Worm (Caenorhabditis elegans): Measurements from ENCODE around the gene haao-1.

haao-1 gene

ce11 chrV:9521697-9522096, 17.0 kb downstream of the haao-1 start:
- no peak for TF ChIP-seq pes-1 (GFP tag; IDR thresholded peaks at IDR 0.05)
- no peak for TF ChIP-seq aly-1 (tag; optimal IDR thresholded peaks at IDR 0.05)
- TF ChIP-seq tbx-37 (GFP tag; conservative IDR thresholded peaks at IDR 0.05) = no peak
- TF ChIP-seq tbx-11 (GFP tag; IDR thresholded peaks at IDR 0.05) = no peak

DNA sequence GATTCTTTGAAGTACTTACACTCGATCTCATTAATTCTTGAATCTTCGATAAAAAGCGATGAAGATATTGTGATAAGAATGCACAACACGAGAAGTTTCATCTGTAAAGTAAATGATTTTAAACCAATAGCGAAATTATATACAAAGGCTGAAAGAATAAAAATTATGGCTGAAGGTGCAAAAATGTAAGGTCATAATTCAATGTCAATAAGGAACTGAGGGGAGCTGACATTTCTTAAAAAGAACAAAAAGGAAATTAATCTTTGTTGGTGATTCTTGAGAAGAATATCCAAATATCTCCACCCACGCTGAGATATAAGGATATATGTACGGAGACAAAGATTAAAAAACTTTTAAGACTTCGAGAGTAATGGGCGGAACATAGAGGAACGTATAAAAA, 19.4 kb downstream of the haao-1 start, which contains the start of gene C50F4.9:
TSS of gene C50F4.9 (minus strand) at position 101 of the 400 bp plus-strand sequence.
- TF ChIP-seq hmg-4 (GFP tag; optimal IDR thresholded peaks at IDR 0.05) = no peak
- TF ChIP-seq tra-4 (tag; optimal IDR thresholded peaks at IDR 0.05) = no peak
- TF ChIP-seq pes-1 (GFP tag; IDR thresholded peaks at IDR 0.05) = no peak
- TF ChIP-seq ceh-36 (tag; optimal IDR thresholded peaks at IDR 0.05) = no peak
- no peak for TF ChIP-seq tbx-11 (GFP tag; IDR thresholded peaks at IDR 0.05)

DNA sequence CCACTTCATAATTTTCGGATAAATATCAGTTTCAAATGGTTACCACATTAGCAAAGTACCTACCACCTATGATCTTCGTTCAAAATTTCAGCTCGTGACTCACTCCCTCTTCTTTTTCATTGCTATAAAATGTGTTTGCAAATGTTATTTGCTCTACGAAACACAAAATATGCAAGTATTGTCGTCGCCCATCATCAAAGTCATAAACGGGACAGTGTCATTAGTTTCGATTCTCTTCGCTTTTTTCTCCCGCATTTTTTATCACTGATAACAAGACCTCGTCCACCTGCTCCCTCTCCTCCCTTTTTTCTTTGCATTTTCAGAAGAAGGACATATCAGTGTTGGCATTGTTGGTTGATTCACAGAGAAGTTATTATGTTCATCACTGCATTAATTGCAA, 21.8 kb downstream of the haao-1 start, which contains the start of gene C50F4.1:
TSS of gene C50F4.1 (plus strand) at position 324 of the 400 bp plus-strand sequence.
- TF ChIP-seq tbx-11 (GFP tag; IDR thresholded peaks at IDR 0.05) = no peak
- no peak for TF ChIP-seq hnd-1 (tag; optimal IDR thresholded peaks at IDR 0.05)
- TF ChIP-seq ama-1 (optimal IDR thresholded peaks at IDR 0.05) = no peak
- no peak for TF ChIP-seq F13C5.2 (tag; optimal IDR thresholded peaks at IDR 0.05)

DNA sequence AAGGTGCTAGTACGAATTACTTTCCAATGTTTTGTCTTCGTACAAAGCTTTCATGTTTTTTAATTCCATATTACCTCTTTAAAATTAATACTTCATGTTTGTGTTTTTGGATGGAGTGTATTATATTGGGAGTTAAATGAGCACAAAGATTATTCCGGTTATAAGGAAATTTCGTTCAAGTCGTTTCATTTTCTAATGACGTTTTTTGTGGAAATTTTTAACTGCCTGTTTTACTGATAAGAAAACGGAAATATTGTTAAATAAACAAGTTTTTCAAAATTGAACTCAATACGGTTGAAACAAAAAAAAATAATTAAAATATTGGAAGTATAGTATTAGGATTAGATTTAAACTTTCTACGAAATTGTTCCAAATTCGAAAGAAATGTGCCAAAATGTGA, 22.6 kb downstream of the haao-1 start:
- TF ChIP-seq hnd-1 (tag; optimal IDR thresholded peaks at IDR 0.05) (no peak), flt-1 (GFP tag; IDR thresholded peaks at IDR 0.05) (no peak)

DNA sequence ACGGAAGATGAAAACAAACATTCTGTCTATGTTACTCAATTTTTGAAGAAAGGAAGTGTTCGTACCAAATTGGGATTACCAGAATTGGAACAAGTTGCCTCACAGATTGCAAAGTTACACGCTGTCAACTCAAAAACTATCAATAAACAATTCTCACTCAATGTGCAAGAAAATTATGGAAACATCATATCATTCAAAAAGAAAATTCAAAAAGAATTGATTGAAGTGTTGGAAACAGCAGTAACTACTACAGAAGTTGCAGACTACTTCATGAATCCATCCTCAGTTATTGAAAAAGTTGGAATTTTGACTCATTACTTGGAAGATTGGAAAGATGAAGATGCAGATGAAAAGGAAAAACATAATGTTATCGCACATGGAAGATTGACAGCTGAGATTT, 23.3 kb downstream of the haao-1 start:
- TF ChIP-seq B0310.2 (tag; optimal IDR thresholded peaks at IDR 0.05) = no peak
- TF ChIP-seq tbx-11 (GFP tag; IDR thresholded peaks at IDR 0.05) = no peak
- no peak for TF ChIP-seq hmg-4 (GFP tag; optimal IDR thresholded peaks at IDR 0.05)
- no peak for TF ChIP-seq flt-1 (GFP tag; IDR thresholded peaks at IDR 0.05)
- no peak for TF ChIP-seq hmbx-1 (tag; optimal IDR thresholded peaks at IDR 0.05)

DNA sequence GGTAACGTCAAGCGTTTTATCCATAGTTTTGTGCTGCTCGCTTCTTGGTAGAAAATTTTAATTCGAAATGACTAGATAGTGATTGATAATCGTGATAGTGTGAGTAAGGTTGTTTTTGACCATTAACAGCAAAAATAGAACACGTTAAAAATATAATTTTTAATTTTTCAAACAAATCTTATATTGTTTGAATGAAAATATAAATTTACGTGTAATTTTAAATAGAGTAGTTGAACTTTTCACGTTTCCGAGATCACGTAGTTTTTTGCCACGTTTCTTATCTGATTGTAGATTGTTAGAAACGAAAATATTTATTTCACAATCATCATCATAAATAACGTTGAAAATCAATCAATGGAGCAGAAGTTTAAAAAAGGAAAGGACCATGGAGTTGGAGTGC, 26.8 kb downstream of the haao-1 start, which contains the start of the genes C50F4.10 and pfk-1.2:
TSS of gene C50F4.10 (minus strand) at position 101 of the 400 bp plus-strand sequence.
TSS of gene pfk-1.2 (plus strand) at position 325 of the 400 bp plus-strand sequence.
- TF ChIP-seq ets-7 (tag; optimal IDR thresholded peaks at IDR 0.05) = no peak
- no peak for TF ChIP-seq F13C5.2 (tag; optimal IDR thresholded peaks at IDR 0.05)
- no peak for TF ChIP-seq hmbx-1 (tag; optimal IDR thresholded peaks at IDR 0.05)
- no peak for TF ChIP-seq ama-1 (optimal IDR thresholded peaks at IDR 0.05)
- TF ChIP-seq ceh-36 (tag; optimal IDR thresholded peaks at IDR 0.05) = no peak
- no peak for TF ChIP-seq ceh-13 (GFP tag; optimal IDR thresholded peaks at IDR 0.05)
- TF ChIP-seq sea-1 (GFP tag; conservative IDR thresholded peaks at IDR 0.05) = no peak
- TF ChIP-seq aly-1 (tag; optimal IDR thresholded peaks at IDR 0.05) = no peak
- TF ChIP-seq pes-1 (GFP tag; IDR thresholded peaks at IDR 0.05) = no peak
- TF ChIP-seq tbx-37 (GFP tag; conservative IDR thresholded peaks at IDR 0.05) = no peak
- no peak for TF ChIP-seq B0310.2 (tag; optimal IDR thresholded peaks at IDR 0.05)
- TF ChIP-seq tbx-11 (GFP tag; IDR thresholded peaks at IDR 0.05) = no peak
- no peak for TF ChIP-seq flt-1 (GFP tag; IDR thresholded peaks at IDR 0.05)
- TF ChIP-seq hmg-4 (GFP tag; optimal IDR thresholded peaks at IDR 0.05) = no peak

ce11 chrV:9534621-9535020, 29.9 kb downstream of the haao-1 start, which contains the start of gene tag-329:
tag-329 (plus strand) TSS chrV:9534921.
- no peak for TF ChIP-seq pes-1 (GFP tag; IDR thresholded peaks at IDR 0.05)
- TF ChIP-seq B0310.2 (tag; optimal IDR thresholded peaks at IDR 0.05) = no peak
- no peak for TF ChIP-seq ama-1 (optimal IDR thresholded peaks at IDR 0.05)
- TF ChIP-seq F13C5.2 (tag; optimal IDR thresholded peaks at IDR 0.05) = no peak
- TF ChIP-seq hmg-4 (GFP tag; optimal IDR thresholded peaks at IDR 0.05) = no peak
- no peak for TF ChIP-seq tra-4 (tag; optimal IDR thresholded peaks at IDR 0.05)
- no peak for TF ChIP-seq hmbx-1 (tag; optimal IDR thresholded peaks at IDR 0.05)
- TF ChIP-seq tbx-37 (GFP tag; conservative IDR thresholded peaks at IDR 0.05) = no peak
- TF ChIP-seq hnd-1 (tag; optimal IDR thresholded peaks at IDR 0.05) = no peak
- TF ChIP-seq ceh-13 (GFP tag; optimal IDR thresholded peaks at IDR 0.05) = no peak

DNA sequence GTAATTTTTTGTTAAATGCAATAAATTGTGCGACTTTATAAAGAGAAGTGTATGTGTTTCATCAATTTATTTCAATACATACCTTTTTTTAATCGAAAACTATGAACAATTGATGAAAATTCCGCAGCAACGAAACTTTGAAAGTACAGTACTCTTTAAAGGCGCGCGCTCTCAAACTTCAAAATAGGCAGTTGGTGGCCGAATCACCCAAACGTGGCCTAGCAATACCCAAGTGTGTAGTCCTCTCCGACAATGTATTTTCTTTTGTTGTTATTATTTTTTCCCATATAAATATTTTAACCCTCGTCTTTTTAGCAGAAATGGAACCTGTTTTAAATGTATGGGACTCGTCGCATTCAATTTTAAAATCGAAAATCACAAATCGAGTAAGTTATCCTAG, 31.8 kb downstream of the haao-1 start, which contains the start of gene C50F4.4:
TSS of gene C50F4.4 (plus strand) at position 267 of the 400 bp plus-strand sequence.
- TF ChIP-seq aly-1 (tag; optimal IDR thresholded peaks at IDR 0.05) (no peak), tbx-37 (GFP tag; conservative IDR thresholded peaks at IDR 0.05) (no peak), F13C5.2 (tag; optimal IDR thresholded peaks at IDR 0.05) (no peak), hmbx-1 (tag; optimal IDR thresholded peaks at IDR 0.05) (no peak), hnd-1 (tag; optimal IDR thresholded peaks at IDR 0.05) (no peak), ets-7 (tag; optimal IDR thresholded peaks at IDR 0.05) (no peak), tra-4 (tag; optimal IDR thresholded peaks at IDR 0.05) (no peak), scrt-1 (GFP tag; IDR thresholded peaks at IDR 0.05) (no peak)

DNA sequence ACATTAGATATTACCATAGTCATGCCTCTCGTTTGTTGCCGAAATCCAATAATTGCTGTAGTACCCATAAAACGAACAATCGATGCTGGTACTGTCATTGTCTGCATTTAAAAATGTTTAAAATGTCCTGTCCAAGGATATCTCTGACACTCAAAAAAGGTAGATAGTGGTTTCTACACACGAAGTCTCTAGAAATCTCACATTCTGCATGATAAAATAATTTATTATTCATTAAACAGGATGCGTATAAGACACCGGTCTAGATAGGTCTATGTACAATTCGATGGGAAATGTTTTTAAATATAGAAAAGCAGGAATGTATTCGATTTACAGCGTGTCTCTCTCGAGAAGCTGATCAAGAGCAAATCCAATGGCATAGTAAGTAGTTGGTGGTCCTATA, 34.9 kb downstream of the haao-1 start, which contains the start of gene C50F4.12:
TSS of gene C50F4.12 (minus strand) at position 101 of the 400 bp plus-strand sequence.
- no peak for TF ChIP-seq ets-7 (tag; optimal IDR thresholded peaks at IDR 0.05)
- TF ChIP-seq ceh-13 (GFP tag; optimal IDR thresholded peaks at IDR 0.05) = no peak
- no peak for TF ChIP-seq tbx-11 (GFP tag; IDR thresholded peaks at IDR 0.05)
- TF ChIP-seq pes-1 (GFP tag; IDR thresholded peaks at IDR 0.05) = no peak
- no peak for TF ChIP-seq ceh-36 (tag; optimal IDR thresholded peaks at IDR 0.05)
- no peak for TF ChIP-seq B0310.2 (tag; optimal IDR thresholded peaks at IDR 0.05)
- TF ChIP-seq hmbx-1 (tag; optimal IDR thresholded peaks at IDR 0.05) = no peak
- TF ChIP-seq tra-4 (tag; optimal IDR thresholded peaks at IDR 0.05) = no peak
- no peak for TF ChIP-seq aly-1 (tag; optimal IDR thresholded peaks at IDR 0.05)
- no peak for TF ChIP-seq scrt-1 (GFP tag; IDR thresholded peaks at IDR 0.05)
- TF ChIP-seq sea-1 (GFP tag; conservative IDR thresholded peaks at IDR 0.05) = no peak
- TF ChIP-seq hmg-4 (GFP tag; optimal IDR thresholded peaks at IDR 0.05) = no peak
- no peak for TF ChIP-seq F13C5.2 (tag; optimal IDR thresholded peaks at IDR 0.05)
- no peak for TF ChIP-seq hnd-1 (tag; optimal IDR thresholded peaks at IDR 0.05)
- TF ChIP-seq flt-1 (GFP tag; IDR thresholded peaks at IDR 0.05) = no peak
- TF ChIP-seq ama-1 (optimal IDR thresholded peaks at IDR 0.05) = no peak
